Fruit fly (Drosophila melanogaster) whole organism, prepupa: ENCODE results near the gene tipE.

Source experiments
- CG31627 ChIP-seq: fragments of 200-800 bp; sonication (Bioruptor generic); optimal IDR thresholded peaks from 3 replicates; lab custom pipeline; 2016; ENCODE audit warnings: missing biosample characterization, missing genetic modification characterization
- CG6854 ChIP-seq: fragments of 200-800 bp; sonication (Bioruptor generic); optimal IDR thresholded peaks from 2 replicates; lab custom pipeline; 2017; ENCODE audit warnings: missing biosample characterization, mild to moderate bottlenecking, missing genetic modification characterization
- Gug ChIP-seq: fragments of 200-800 bp; sonication (Bioruptor generic); IDR thresholded peaks from 2 replicates; pipeline ENCODE4 v1.3.6; 2022; ENCODE audit warnings: missing biosample characterization, missing genetic modification characterization
- Hr4 ChIP-seq: fragments of 200-800 bp; sonication (Bioruptor generic); optimal IDR thresholded peaks from 3 replicates; lab custom pipeline; 2016; ENCODE audit warnings: missing biosample characterization, missing genetic modification characterization
- eg ChIP-seq: fragments of 200-800 bp; sonication (Bioruptor generic); IDR thresholded peaks from 3 replicates; pipeline ENCODE4 v1.3.6; 2022; ENCODE audit warnings: missing biosample characterization, missing genetic modification characterization
- esn ChIP-seq: fragments of 200-800 bp; sonication (Bioruptor generic); optimal IDR thresholded peaks from 2 replicates; lab custom pipeline; 2016; ENCODE audit warnings: missing biosample characterization, mild to moderate bottlenecking, missing genetic modification characterization, moderate library complexity
- lz ChIP-seq: fragments of 200-800 bp; sonication (Bioruptor generic); optimal IDR thresholded peaks from 3 replicates; lab custom pipeline; 2016; ENCODE audit warnings: missing biosample characterization, missing genetic modification characterization

- no peak for TF ChIP-seq CG6854
- no peak for TF ChIP-seq Gug (GFP tag; lab: Robert Waterston, UW)
- TF ChIP-seq esn (GFP tag; lab: Kevin White, UChicago), result no peak
- TF ChIP-seq Hr4 (GFP tag; lab: Kevin White, UChicago), result no peak
- TF ChIP-seq eg (GFP tag; lab: Robert Waterston, UW), result peak; percentile 42; the same call in 1 of the 3 replicates
- no peak for TF ChIP-seq lz
- no peak for TF ChIP-seq CG31627 (GFP tag; lab: Kevin White, UChicago)
Measured at dm6 chr3L:4219291-4220228, 31.3 kb downstream of the tipE start.
